Worm (Caenorhabditis elegans): ENCODE results near the gene C07E3.3.

C07E3.3 gene

DNA sequence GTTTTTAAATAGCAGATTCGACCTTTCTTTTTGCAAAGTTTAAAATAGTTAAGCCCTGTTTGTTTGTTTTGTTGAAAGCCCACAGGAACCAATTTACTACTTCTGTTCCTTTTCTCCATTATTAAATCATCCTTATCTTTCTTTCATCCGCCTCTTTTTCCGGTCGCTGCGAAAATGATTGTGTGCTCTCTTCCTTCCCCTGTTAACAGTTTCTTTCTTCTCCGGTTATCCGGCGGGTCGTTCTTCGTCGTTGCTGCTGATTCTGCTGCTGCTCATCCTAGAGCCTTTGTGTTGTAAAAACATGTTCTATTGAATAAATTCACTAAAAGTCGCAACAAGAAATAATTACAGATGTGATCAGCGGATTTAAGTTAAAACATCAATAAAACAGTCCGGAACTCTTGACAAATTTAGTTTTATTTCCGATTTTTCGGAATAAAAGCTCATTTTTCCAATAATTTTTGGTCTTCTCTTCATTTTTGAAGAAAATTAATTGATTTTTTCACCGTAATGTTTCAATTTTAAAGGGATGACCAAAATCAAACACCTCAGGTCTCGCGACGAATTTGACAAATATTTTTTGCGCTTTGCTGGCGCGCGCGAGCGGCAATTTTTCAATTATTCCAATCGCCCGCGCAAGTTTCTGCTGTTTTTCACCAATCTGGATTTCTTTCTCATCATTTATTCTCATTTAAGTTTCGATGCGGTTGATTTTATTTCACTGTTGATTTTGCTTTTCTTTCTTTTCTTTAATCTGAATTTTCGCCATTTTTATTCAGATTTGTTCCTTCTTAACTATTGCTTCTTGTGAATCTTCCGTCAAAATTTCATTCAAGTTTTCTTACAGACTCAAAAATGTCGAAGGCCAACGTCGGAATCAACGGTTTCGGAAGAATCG is 36.2 kb upstream of the C07E3.3 start, which contains the start of gene gpd-1:
Gene gpd-1 (plus strand): TSS at position 848 of the 898 bp plus-strand sequence.
- no peak for TF ChIP-seq elt-4 (tag; optimal IDR thresholded peaks at IDR 0.05)
- no peak for TF ChIP-seq unc-3 (GFP tag; conservative IDR thresholded peaks at IDR 0.05)
- no peak for TF ChIP-seq unc-3 (tag; optimal IDR thresholded peaks at IDR 0.05)
- no peak for TF ChIP-seq sox-4 (tag; optimal IDR thresholded peaks at IDR 0.05)
- no peak for TF ChIP-seq ttx-3 (tag; optimal IDR thresholded peaks at IDR 0.05)

DNA sequence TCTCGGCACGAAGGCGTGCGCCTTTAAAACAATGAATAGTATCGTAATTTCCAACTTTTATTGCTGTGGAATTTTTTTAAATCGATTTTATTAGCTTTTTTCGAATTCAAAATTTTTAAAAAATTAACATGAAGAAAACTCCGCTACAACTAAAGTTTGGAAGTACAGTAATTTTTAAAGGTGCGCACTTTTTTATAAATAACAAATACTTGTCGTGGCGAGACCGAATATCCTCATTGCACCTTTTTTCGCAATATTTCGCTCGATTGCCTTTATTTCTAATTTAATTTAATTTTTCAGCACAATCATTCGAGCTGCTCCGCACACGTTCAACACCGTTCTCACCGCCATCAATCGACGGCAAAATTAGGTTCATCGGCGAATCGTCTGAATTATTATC is 33.5 kb upstream of the C07E3.3 start, which contains the start of the genes T09F3.2 and T09F3.7:
Gene T09F3.2 (plus strand): TSS at position 301 of the 400 bp plus-strand sequence.
Gene T09F3.7 (plus strand): TSS at position 315 of the 400 bp plus-strand sequence.
- TF ChIP-seq zip-5 (tag; optimal IDR thresholded peaks at IDR 0.05) (no peak), ceh-14 (tag; optimal IDR thresholded peaks at IDR 0.05) (no peak), syd-9 (tag; optimal IDR thresholded peaks at IDR 0.05) (no peak), ztf-16 (tag; optimal IDR thresholded peaks at IDR 0.05) (no peak), hlh-30 (tag; optimal IDR thresholded peaks at IDR 0.05; ENCODE audit: insufficient read depth) (no peak), dve-1 (tag; optimal IDR thresholded peaks at IDR 0.05) (no peak), madf-2 (tag; optimal IDR thresholded peaks at IDR 0.05) (no peak), pat-9 (tag; optimal IDR thresholded peaks at IDR 0.05) (no peak), ceh-31 (tag; optimal IDR thresholded peaks at IDR 0.05) (no peak), lim-6 (tag; optimal IDR thresholded peaks at IDR 0.05) (no peak), pros-1 (tag; optimal IDR thresholded peaks at IDR 0.05) (no peak), odd-2 (tag; optimal IDR thresholded peaks at IDR 0.05) (no peak), pha-4 (tag; optimal IDR thresholded peaks at IDR 0.05) (no peak), ceh-18 (tag; optimal IDR thresholded peaks at IDR 0.05) (no peak)

DNA sequence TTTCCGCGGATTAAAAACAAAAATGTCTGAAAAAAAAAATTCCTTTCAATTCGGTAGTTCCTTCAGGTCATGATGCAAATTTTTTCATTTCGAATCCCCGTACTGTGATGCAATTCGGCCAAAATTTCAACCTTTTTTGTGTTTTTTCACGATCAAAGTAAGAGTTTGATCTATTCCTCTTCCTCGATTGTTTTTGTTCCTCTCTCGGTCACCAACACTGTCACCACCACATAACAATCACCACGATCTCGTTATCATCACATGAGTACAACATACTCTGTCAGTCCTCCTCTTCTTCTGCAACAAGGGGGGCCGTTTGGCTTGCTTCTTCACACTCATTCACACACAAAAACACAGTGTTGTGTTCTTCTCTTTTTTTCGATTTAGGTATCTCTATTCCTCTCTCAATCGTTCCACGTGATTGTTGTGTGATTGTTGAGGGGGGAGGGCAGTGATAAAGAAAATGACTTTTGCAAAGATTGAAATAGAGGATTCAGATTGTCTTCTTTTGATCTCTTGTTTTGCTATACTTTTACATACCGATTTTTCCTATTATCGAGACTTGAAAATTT is 33.0 kb upstream of the C07E3.3 start:
- TF ChIP-seq unc-42 (tag; optimal IDR thresholded peaks at IDR 0.05): no peak
- peak; percentile 1 for TF ChIP-seq elt-2 (tag; optimal IDR thresholded peaks at IDR 0.05)

DNA sequence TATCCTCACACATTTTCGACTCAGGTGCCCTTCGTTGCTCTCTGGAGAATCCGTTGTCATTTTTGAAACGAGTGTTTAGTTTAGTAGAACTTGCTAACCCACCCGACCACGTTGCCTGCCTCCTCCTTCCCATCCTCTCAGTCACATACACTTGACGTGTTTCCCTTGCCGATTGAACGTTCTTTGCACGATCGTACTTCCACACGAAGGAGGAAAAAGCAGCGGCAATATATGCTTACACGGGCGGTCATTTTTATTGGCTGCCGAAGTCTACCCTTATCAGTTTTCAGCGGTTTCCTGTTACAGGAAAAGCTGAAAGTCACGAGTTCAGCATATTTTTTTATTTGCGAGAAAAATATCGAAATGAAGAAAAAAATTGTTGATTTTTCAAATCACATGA is 32.5 kb upstream of the C07E3.3 start:
- TF ChIP-seq ceh-45 (GFP tag; IDR thresholded peaks at IDR 0.05): no peak
- peak; percentile 9 for TF ChIP-seq tbx-2 (tag; optimal IDR thresholded peaks at IDR 0.05)

DNA sequence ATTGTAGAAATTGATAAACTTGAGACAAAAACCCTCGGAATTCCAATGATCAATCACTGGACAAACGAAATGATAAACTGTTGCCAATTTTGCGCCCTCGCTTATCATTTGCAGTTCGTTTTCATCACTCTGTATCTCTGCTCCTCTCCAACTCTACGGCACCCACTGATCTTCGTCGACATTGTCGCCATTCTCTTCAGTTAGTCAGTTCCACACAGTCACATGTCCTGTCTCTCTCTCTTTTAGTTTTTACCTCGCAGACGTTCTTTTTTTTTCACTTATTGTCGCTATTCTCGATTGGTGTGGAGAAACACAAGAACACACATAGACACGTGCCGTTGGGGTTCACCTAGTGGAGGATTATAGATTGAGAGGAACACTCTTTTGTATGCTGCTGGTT is 31.7 kb upstream of the C07E3.3 start:
- peak; percentile 52 for TF ChIP-seq hlh-30 (tag; optimal IDR thresholded peaks at IDR 0.05; ENCODE audit: insufficient read depth)
- TF ChIP-seq ets-4 (tag; optimal IDR thresholded peaks at IDR 0.05): no peak
- TF ChIP-seq Y22D7AL.16 (tag; optimal IDR thresholded peaks at IDR 0.05): no peak
- TF ChIP-seq pag-3 (tag; optimal IDR thresholded peaks at IDR 0.05; ENCODE audit: borderline replicate concordance): no peak
- TF ChIP-seq elt-2 (tag; optimal IDR thresholded peaks at IDR 0.05): peak; percentile 37
- no peak for TF ChIP-seq npax-4 (tag; optimal IDR thresholded peaks at IDR 0.05)

DNA sequence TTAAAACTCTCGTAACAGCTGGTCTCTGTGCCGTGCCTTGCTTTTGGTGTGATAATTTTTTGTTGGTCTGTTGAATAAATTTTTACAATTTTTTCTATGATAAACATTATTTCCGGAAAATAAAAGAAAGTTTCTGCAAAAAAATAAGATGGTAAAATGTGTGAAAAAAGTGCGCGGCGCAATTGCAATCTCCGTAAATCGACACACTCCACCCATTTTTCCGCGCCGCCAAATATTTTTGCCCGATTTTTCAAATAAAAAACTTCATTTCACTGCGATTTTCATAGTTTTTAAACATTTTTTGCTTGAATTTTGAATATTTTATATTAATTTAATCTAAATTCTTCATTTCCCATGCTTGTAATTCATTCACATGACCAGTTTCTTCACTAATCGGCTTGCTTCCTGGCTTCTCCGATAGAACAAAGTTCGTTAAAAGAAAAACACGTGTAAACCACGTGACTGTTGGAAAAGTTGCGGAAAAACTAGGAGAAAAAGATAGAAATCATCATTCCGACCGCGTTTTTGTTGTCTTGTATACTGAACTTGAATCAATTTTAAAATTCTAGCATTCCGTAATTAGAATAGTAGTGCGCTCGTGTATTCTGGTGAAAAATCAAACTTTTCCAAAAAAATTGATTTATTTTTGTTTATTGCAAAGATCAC is 30.9 kb upstream of the C07E3.3 start:
- TF ChIP-seq lin-11 (tag; optimal IDR thresholded peaks at IDR 0.05) (no peak), sdc-2 (tag; optimal IDR thresholded peaks at IDR 0.05) (no peak), ceh-31 (tag; optimal IDR thresholded peaks at IDR 0.05) (peak; percentile 56), ets-4 (tag; optimal IDR thresholded peaks at IDR 0.05) (no peak), hlh-8 (tag; optimal IDR thresholded peaks at IDR 0.05) (peak; percentile 13), ceh-18 (tag; optimal IDR thresholded peaks at IDR 0.05) (peak; percentile 16), sox-2 (GFP tag; IDR thresholded peaks at IDR 0.05) (peak; percentile 19; the same call in 1 of the 2 replicates), C08G9.2 (tag; optimal IDR thresholded peaks at IDR 0.05) (peak; percentile 36), ceh-6 (GFP tag; optimal IDR thresholded peaks at IDR 0.05) (no peak), ceh-24 (tag; optimal IDR thresholded peaks at IDR 0.05) (no peak), ahr-1 (tag; optimal IDR thresholded peaks at IDR 0.05) (peak; percentile 46), Y22D7AL.16 (tag; optimal IDR thresholded peaks at IDR 0.05) (peak; percentile 50), pros-1 (tag; optimal IDR thresholded peaks at IDR 0.05) (peak; percentile 10), hlh-15 (tag; optimal IDR thresholded peaks at IDR 0.05) (no peak), eyg-1 (tag; optimal IDR thresholded peaks at IDR 0.05) (peak; percentile 12), ref-2 (tag; optimal IDR thresholded peaks at IDR 0.05) (peak; percentile 51), hlh-6 (tag; optimal IDR thresholded peaks at IDR 0.05) (no peak), unc-86 (tag; optimal IDR thresholded peaks at IDR 0.05) (no peak)
